Worm (Caenorhabditis elegans): ENCODE data around the gene pqn-13.

DNA sequence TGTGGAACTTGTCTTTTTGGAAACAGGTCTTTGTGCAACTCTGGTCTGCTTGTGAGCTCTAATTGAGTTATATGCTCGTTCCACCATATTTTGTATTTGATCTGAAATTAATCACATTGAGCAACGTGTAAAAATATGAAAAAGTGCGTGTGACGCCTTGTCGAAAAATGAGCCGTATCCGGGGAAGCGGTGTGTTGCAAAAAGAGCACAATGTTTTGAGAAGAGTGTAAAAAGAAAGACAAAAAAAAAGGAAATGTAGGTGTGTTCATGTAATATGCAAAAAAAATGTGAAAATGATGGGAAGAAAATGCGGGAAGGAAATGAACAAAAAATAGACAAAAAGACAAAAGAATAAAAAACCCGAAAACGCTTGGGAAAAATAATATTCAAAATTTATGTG is 45.1 kb downstream of the pqn-13 start, which contains the start of gene acy-4:
- TF ChIP-seq hif-1 (tag; optimal IDR thresholded peaks at IDR 0.05) (no peak), nhr-10 (tag; optimal IDR thresholded peaks at IDR 0.05) (no peak), nhr-76 (tag; optimal IDR thresholded peaks at IDR 0.05) (no peak), ceh-20 (GFP tag; IDR thresholded peaks at IDR 0.05) (no peak)
